Fruit fly (Drosophila melanogaster) whole organism, wandering third instar larva: Measurements from ENCODE around the gene heca.

Experiments used
- CG32264 ChIP-seq: fragments of 200-800 bp; sonication (Bioruptor generic); optimal IDR thresholded peaks from 2 replicates; lab custom pipeline; 2016; ENCODE audit warnings: missing biosample characterization, missing genetic modification characterization
- CrebA ChIP-seq: fragments of 200-800 bp; sonication (Bioruptor generic); optimal IDR thresholded peaks from 2 replicates; lab custom pipeline; 2016; ENCODE audit warnings: missing biosample characterization, mild to moderate bottlenecking, missing genetic modification characterization, borderline replicate concordance
- GATAd ChIP-seq: sonication (Bioruptor generic); optimal IDR thresholded peaks from 2 replicates; lab custom pipeline; 2016; ENCODE audit warnings: missing biosample characterization, missing genetic modification characterization
- Hr78 ChIP-seq: fragments of >200 bp; optimal IDR thresholded peaks from 2 replicates; lab custom pipeline; 2017; ENCODE audit warnings: missing biosample characterization, missing genetic modification characterization
- Hr83 ChIP-seq: fragments of 200-300 bp; sonication (Bioruptor generic); optimal IDR thresholded peaks from 2 replicates; lab custom pipeline; 2016; ENCODE audit warnings: missing biosample characterization, mild to moderate bottlenecking, missing genetic modification characterization, moderate library complexity; ENCODE audit not compliant: poor library complexity, severe bottlenecking
- Vsx2 ChIP-seq: fragments of 200-300, 225-300 bp; sonication (Bioruptor generic); optimal IDR thresholded peaks from 2 replicates; lab custom pipeline; 2018; ENCODE audit warnings: missing biosample characterization, missing genetic modification characterization; ENCODE audit not compliant: partially characterized antibody
- dl ChIP-seq, 2 experiments: fragments of 175-275, 200-275 bp in 1 of 2; fragments of 200-275 bp in 1 of 2; sonication (Bioruptor generic); optimal IDR thresholded peaks; lab custom pipeline; 2018; ENCODE audit warnings: mild to moderate bottlenecking in 2 of 2, missing biosample characterization in 2 of 2, missing genetic modification characterization in 2 of 2, moderate library complexity in 2 of 2; ENCODE audit not compliant: partially characterized antibody in 2 of 2, insufficient read depth in 1 of 2
- lola ChIP-seq: fragments of >200 bp; optimal IDR thresholded peaks from 2 replicates; lab custom pipeline; 2017; ENCODE audit warnings: missing biosample characterization, missing genetic modification characterization
- pan ChIP-seq: fragments of >200 bp; optimal IDR thresholded peaks from 2 replicates; lab custom pipeline; 2017
- usp ChIP-seq: fragments of >200 bp; optimal IDR thresholded peaks from 2 replicates; lab custom pipeline; 2017; ENCODE audit warnings: missing biosample characterization, missing genetic modification characterization
- woc ChIP-seq: sonication (Bioruptor generic); optimal IDR thresholded peaks from 2 replicates; lab custom pipeline; 2016; ENCODE audit warnings: missing biosample characterization, mild to moderate bottlenecking, missing genetic modification characterization

dm6 chr3R:30250496-30250978 is 27.2 kb upstream of the heca start, which contains the start of gene CG9682:
- no peak for TF ChIP-seq woc (GFP tag; lab: Kevin White, UChicago)
- TF ChIP-seq Hr83 (GFP tag; lab: Kevin White, UChicago), result no peak
- no peak for TF ChIP-seq Hr78
- TF ChIP-seq lola (GFP tag; lab: Kevin White, UChicago), result no peak
- TF ChIP-seq GATAd, result no peak
- no peak for TF ChIP-seq dl (GFP tag; optimal IDR thresholded peaks at IDR 0.05; lab: Kevin White, UChicago; ENCODE audit: insufficient read depth in 1 of 2, partially characterized antibody in 2 of 2)
- TF ChIP-seq usp (GFP tag; lab: Kevin White, UChicago), result no peak
- TF ChIP-seq Vsx2 (GFP tag; lab: Kevin White, UChicago), result no peak
- TF ChIP-seq pan (lab: Kevin White, UChicago), result no peak
- TF ChIP-seq CrebA, result no peak
- no peak for TF ChIP-seq CG32264
